Fruit fly (Drosophila melanogaster): ENCODE measurements around the gene CG32365.

CG32365 gene

dm6 chr3L:7850771-7851358 is 18.0 kb upstream of the CG32365 start (continued):
- TF ChIP-seq D19A (tag; optimal IDR thresholded peaks at IDR 0.05) (peak; percentile 79), CG7357 (GFP tag; IDR thresholded peaks at IDR 0.05) (peak; percentile 67; the same call in 2 of the 3 replicates), Eip74EF (GFP tag; optimal IDR thresholded peaks at IDR 0.05) (peak in 1 of 2 experiments; percentile 83), CG17328 (GFP tag; IDR thresholded peaks at IDR 0.05) (peak; percentile 79), usp (GFP tag; optimal IDR thresholded peaks at IDR 0.05) (no peak), Mes4 (GFP tag; optimal IDR thresholded peaks at IDR 0.05) (peak; percentile 74), ara (GFP tag; IDR thresholded peaks at IDR 0.05) (peak; percentile 65; the same call in 1 of the 2 replicates), CG2116 (GFP tag; optimal IDR thresholded peaks at IDR 0.05) (peak; percentile 49), eyg (GFP tag; optimal IDR thresholded peaks at IDR 0.05) (peak; percentile 74), CG10462 (GFP tag; optimal IDR thresholded peaks at IDR 0.05) (peak; percentile 61), Ravus (GFP tag; IDR thresholded peaks at IDR 0.05) (peak; percentile 68), Jarid2 (GFP tag; optimal IDR thresholded peaks at IDR 0.05) (peak; percentile 60), Bdp1 (GFP tag; optimal IDR thresholded peaks at IDR 0.05) (peak; percentile 74), CG14050 (GFP tag; IDR thresholded peaks at IDR 0.05) (peak; percentile 77), CG17912 (GFP tag; optimal IDR thresholded peaks at IDR 0.05) (no peak), CG9876 (GFP tag; optimal IDR thresholded peaks at IDR 0.05) (peak; percentile 78), gsb (GFP tag; IDR thresholded peaks at IDR 0.05) (peak; percentile 79), pnt (GFP tag; optimal IDR thresholded peaks at IDR 0.05) (peak; percentile 88), Poxn (GFP tag; IDR thresholded peaks at IDR 0.05) (0 out of 2 replicates have a peak, but pooled peaks have one; percentile 17), CG15696 (tag; optimal IDR thresholded peaks at IDR 0.05) (peak; percentile 55), Sin3A (optimal IDR thresholded peaks at IDR 0.05) (no peak), CG6813 (GFP tag; optimal IDR thresholded peaks at IDR 0.05) (peak; percentile 87), CG12942 (GFP tag; optimal IDR thresholded peaks at IDR 0.05) (peak; percentile 69), CG10209 (GFP tag; optimal IDR thresholded peaks at IDR 0.05) (peak; percentile 83), knrl (GFP tag; IDR thresholded peaks at IDR 0.05; ENCODE audit: partially characterized antibody) (no peak), MTF-1 (GFP tag; optimal IDR thresholded peaks at IDR 0.05; ENCODE audit: borderline replicate concordance) (peak; percentile 54), Atf-2 (GFP tag; optimal IDR thresholded peaks at IDR 0.05) (peak; percentile 86), CG3838 (GFP tag; optimal IDR thresholded peaks at IDR 0.05) (peak; percentile 77), prd (optimal IDR thresholded peaks at IDR 0.05) (no peak), prd (GFP tag; IDR thresholded peaks at IDR 0.05) (peak; percentile 88), H15 (GFP tag; IDR thresholded peaks at IDR 0.05) (peak; percentile 87), oc (tag; optimal IDR thresholded peaks at IDR 0.05) (peak; percentile 69), CG4328 (GFP tag; optimal IDR thresholded peaks at IDR 0.05) (peak; percentile 70), phol (tag; optimal IDR thresholded peaks at IDR 0.05) (peak; percentile 85), salm (tag; optimal IDR thresholded peaks at IDR 0.05) (peak; percentile 71), CG6654 (GFP tag; optimal IDR thresholded peaks at IDR 0.05) (peak; percentile 67), CG1603 (tag; optimal IDR thresholded peaks at IDR 0.05) (peak; percentile 84), tap (tag; optimal IDR thresholded peaks at IDR 0.05) (peak; percentile 89), vfl (GFP tag; optimal IDR thresholded peaks at IDR 0.05) (peak; percentile 84), Tbp (GFP tag; optimal IDR thresholded peaks at IDR 0.05) (no peak), chn (GFP tag; optimal IDR thresholded peaks at IDR 0.05) (peak; percentile 81), fd96Cb (tag; optimal IDR thresholded peaks at IDR 0.05) (peak; percentile 83), CG7928 (GFP tag; optimal IDR thresholded peaks at IDR 0.05) (peak; percentile 64), NK7.1 (GFP tag; optimal IDR thresholded peaks at IDR 0.05) (peak; percentile 81), sqz (GFP tag; optimal IDR thresholded peaks at IDR 0.05) (peak; percentile 80), CG16779 (GFP tag; IDR thresholded peaks at IDR 0.05) (no peak), ems (GFP tag; optimal IDR thresholded peaks at IDR 0.05) (peak; percentile 78), row (GFP tag; IDR thresholded peaks at IDR 0.05) (peak; percentile 94), CG4820 (GFP tag; optimal IDR thresholded peaks at IDR 0.05) (peak; percentile 86), CG8290 (GFP tag; optimal IDR thresholded peaks at IDR 0.05) (peak; percentile 40), CG8290 (tag; optimal IDR thresholded peaks at IDR 0.05) (peak in 1 of 2 experiments; percentile 86)

All from whole organism, embryonic.